Fruit fly (Drosophila melanogaster): Measurements from ENCODE around the gene RpS5a.
A peak's percentile ranks its signal among the peaks of the same experiment; 100 is the strongest.

Gene RpS5a

dm6 chrX:17187495-17187894 is 39.4 kb upstream of the RpS5a start (continued):
- TF ChIP-seq CG14441 (GFP tag; IDR thresholded peaks at IDR 0.05) (0 out of 2 replicates have a peak, but pooled peaks have one; percentile 13), grau (tag; optimal IDR thresholded peaks at IDR 0.05) (peak; percentile 15), Hey (tag; optimal IDR thresholded peaks at IDR 0.05) (no peak), cato (GFP tag; optimal IDR thresholded peaks at IDR 0.05; ENCODE audit: borderline replicate concordance) (no peak), nom (GFP tag; optimal IDR thresholded peaks at IDR 0.05) (no peak), CG12391 (tag; optimal IDR thresholded peaks at IDR 0.05) (peak; percentile 21), CG6689 (GFP tag; IDR thresholded peaks at IDR 0.05) (peak; percentile 37; the same call in 1 of the 2 replicates), ci (GFP tag; IDR thresholded peaks at IDR 0.05) (no peak), unpg (GFP tag; optimal IDR thresholded peaks at IDR 0.05) (peak; percentile 48), bcd (GFP tag; optimal IDR thresholded peaks at IDR 0.05) (peak; percentile 6), CG31441 (GFP tag; IDR thresholded peaks at IDR 0.05) (peak; percentile 35; the same call in 1 of the 2 replicates), HHEX (GFP tag; optimal IDR thresholded peaks at IDR 0.05) (no peak), CG17328 (GFP tag; IDR thresholded peaks at IDR 0.05) (peak; percentile 23; the same call in 1 of the 2 replicates), mld (GFP tag; IDR thresholded peaks at IDR 0.05; ENCODE audit: partially characterized antibody) (no peak), Hr3 (GFP tag; optimal IDR thresholded peaks at IDR 0.05) (no peak), CG12769 (tag; optimal IDR thresholded peaks at IDR 0.05) (no peak), Bteb2 (GFP tag; optimal IDR thresholded peaks at IDR 0.05) (no peak), Dp (GFP tag; optimal IDR thresholded peaks at IDR 0.05) (no peak), Antp (GFP tag; optimal IDR thresholded peaks at IDR 0.05) (no peak), ham (GFP tag; IDR thresholded peaks at IDR 0.05) (no peak), MBD-R2 (GFP tag; IDR thresholded peaks at IDR 0.05) (no peak), CG13424 (tag; optimal IDR thresholded peaks at IDR 0.05) (no peak), zen (tag; optimal IDR thresholded peaks at IDR 0.05) (no peak), Sox102F (GFP tag; optimal IDR thresholded peaks at IDR 0.05) (peak; percentile 46), kay (GFP tag; optimal IDR thresholded peaks at IDR 0.05) (no peak), CG4424 (GFP tag; optimal IDR thresholded peaks at IDR 0.05) (peak; percentile 15), dysf (GFP tag; IDR thresholded peaks at IDR 0.05) (peak; percentile 39; the same call in 1 of the 3 replicates), tna (GFP tag; IDR thresholded peaks at IDR 0.05; ENCODE audit: partially characterized antibody) (no peak), CG17802 (tag; optimal IDR thresholded peaks at IDR 0.05) (no peak), CG9437 (GFP tag; optimal IDR thresholded peaks at IDR 0.05) (no peak), ac (GFP tag; optimal IDR thresholded peaks at IDR 0.05) (no peak), disco-r (GFP tag; optimal IDR thresholded peaks at IDR 0.05) (no peak), cad (GFP tag; optimal IDR thresholded peaks at IDR 0.05) (no peak), pan (optimal IDR thresholded peaks at IDR 0.05) (no peak), pan (GFP tag; optimal IDR thresholded peaks at IDR 0.05 in 1 of 2, IDR thresholded peaks at IDR 0.05 in 1 of 2) (no peak), NFAT (GFP tag; IDR thresholded peaks at IDR 0.05) (no peak), unc-4 (GFP tag; IDR thresholded peaks at IDR 0.05; ENCODE audit: partially characterized antibody) (no peak), CG34422 (GFP tag; IDR thresholded peaks at IDR 0.05) (no peak), CG17912 (GFP tag; optimal IDR thresholded peaks at IDR 0.05) (no peak), wdn (GFP tag; IDR thresholded peaks at IDR 0.05) (no peak), PHDP (tag; optimal IDR thresholded peaks at IDR 0.05) (peak; percentile 24), Ssrp (tag; optimal IDR thresholded peaks at IDR 0.05) (peak; percentile 37), sisA (GFP tag; IDR thresholded peaks at IDR 0.05) (peak; percentile 31; the same call in 1 of the 2 replicates), dan (GFP tag; IDR thresholded peaks at IDR 0.05) (no peak), Lhr (GFP tag; optimal IDR thresholded peaks at IDR 0.05) (no peak), CG8388 (GFP tag; optimal IDR thresholded peaks at IDR 0.05) (peak; percentile 11), tap (tag; optimal IDR thresholded peaks at IDR 0.05) (no peak), Ets97D (GFP tag; optimal IDR thresholded peaks at IDR 0.05) (no peak), Jarid2 (GFP tag; optimal IDR thresholded peaks at IDR 0.05) (no peak), CG6854 (GFP tag; optimal IDR thresholded peaks at IDR 0.05) (no peak), CG2199 (GFP tag; IDR thresholded peaks at IDR 0.05) (no peak)

All from whole organism, embryonic.